Worm (Caenorhabditis elegans) whole organism, L2 larva: ENCODE data around the gene col-12.
A peak's percentile ranks its signal among the peaks of the same experiment; 100 is the strongest.

Source experiments
- C34F6.9 ChIP-seq: fragments of 150-350 bp; optimal IDR thresholded peaks from 2 replicates; lab custom pipeline; 2014; ENCODE audit warnings: missing biosample characterization, missing genetic modification characterization
- R02D3.7 ChIP-seq: fragments of 150-350 bp; optimal IDR thresholded peaks from 2 replicates; lab custom pipeline; 2014; ENCODE audit warnings: missing biosample characterization, missing genetic modification characterization
- Y55F3AM.14 ChIP-seq: fragments of 200-800 bp; sonication (Bioruptor generic); optimal IDR thresholded peaks from 2 replicates; lab custom pipeline; 2018; ENCODE audit warnings: mild to moderate bottlenecking, missing genetic modification characterization, missing compliant biosample characterization
- alr-1 ChIP-seq: fragments of 150-350 bp; optimal IDR thresholded peaks from 2 replicates; lab custom pipeline; 2014; ENCODE audit warnings: missing biosample characterization, missing genetic modification characterization
- blmp-1 ChIP-seq: sonication (generic microtip); optimal IDR thresholded peaks from 2 replicates; lab custom pipeline; 2017; ENCODE audit warnings: missing genetic modification characterization, mild to moderate bottlenecking, missing compliant biosample characterization, antibody characterized with exemption, moderate library complexity; ENCODE audit not compliant: insufficient read depth
- ceh-16 ChIP-seq: fragments of 150-350 bp; optimal IDR thresholded peaks from 2 replicates; lab custom pipeline; 2014; ENCODE audit warnings: missing biosample characterization, missing genetic modification characterization
- ceh-82 ChIP-seq: fragments of 150-350 bp; optimal IDR thresholded peaks from 2 replicates; lab custom pipeline; 2014; ENCODE audit warnings: missing biosample characterization, missing genetic modification characterization
- crh-2 ChIP-seq: sonication (generic microtip); optimal IDR thresholded peaks from 2 replicates; lab custom pipeline; 2017; ENCODE audit warnings: missing biosample characterization, missing genetic modification characterization
- dmd-4 ChIP-seq: sonication (generic microtip); optimal IDR thresholded peaks from 2 replicates; lab custom pipeline; 2017; ENCODE audit warnings: missing biosample characterization, missing genetic modification characterization
- fos-1 ChIP-seq: fragments of 150-350 bp; optimal IDR thresholded peaks from 2 replicates; lab custom pipeline; 2014; ENCODE audit warnings: missing biosample characterization, missing genetic modification characterization
- gmeb-1 ChIP-seq: fragments of 150-350 bp; optimal IDR thresholded peaks from 2 replicates; lab custom pipeline; 2014; ENCODE audit warnings: missing biosample characterization, missing genetic modification characterization
- lin-11 ChIP-seq: fragments of 150-350 bp; sonication (generic microtip); optimal IDR thresholded peaks from 2 replicates; lab custom pipeline; 2014; ENCODE audit warnings: missing biosample characterization, missing genetic modification characterization, inconsistent platforms, mixed read lengths
- lin-13 ChIP-seq: fragments of 150-350 bp; optimal IDR thresholded peaks from 2 replicates; lab custom pipeline; 2014; ENCODE audit warnings: missing biosample characterization, missing genetic modification reagents, missing genetic modification characterization
- lin-39 ChIP-seq: fragments of 150-350 bp; optimal IDR thresholded peaks from 2 replicates; lab custom pipeline; 2014; ENCODE audit warnings: missing biosample characterization, missing genetic modification reagents, missing genetic modification characterization
- mab-5 ChIP-seq: fragments of 150-350 bp; optimal IDR thresholded peaks from 2 replicates; lab custom pipeline; 2014; ENCODE audit warnings: missing biosample characterization, missing genetic modification characterization
- mbf-1 ChIP-seq: sonication (generic microtip); optimal IDR thresholded peaks from 2 replicates; lab custom pipeline; 2017; ENCODE audit warnings: missing biosample characterization, missing genetic modification characterization
- mdl-1 ChIP-seq, 2 experiments: fragments of 150-350 bp in 1 of 2; sonication (generic microtip) in 1 of 2; optimal IDR thresholded peaks; 2 replicates each; lab custom pipeline; 2017; ENCODE audit warnings: missing biosample characterization in 2 of 2, missing genetic modification characterization in 2 of 2
- nhr-10 ChIP-seq: sonication (generic microtip); optimal IDR thresholded peaks from 2 replicates; lab custom pipeline; 2017; ENCODE audit warnings: missing biosample characterization, missing genetic modification characterization
- nhr-12 ChIP-seq: fragments of 150-350 bp; optimal IDR thresholded peaks from 2 replicates; lab custom pipeline; 2014; ENCODE audit warnings: missing biosample characterization, missing genetic modification characterization
- nhr-23 ChIP-seq: fragments of 150-350 bp; optimal IDR thresholded peaks from 2 replicates; lab custom pipeline; 2014; ENCODE audit warnings: missing biosample characterization, missing genetic modification reagents, missing genetic modification characterization
- nhr-25 ChIP-seq: fragments of 150-350 bp; sonication (generic microtip); optimal IDR thresholded peaks from 3 replicates; lab custom pipeline; 2014; ENCODE audit warnings: missing biosample characterization, missing genetic modification characterization
- nhr-6 ChIP-seq: fragments of 150-350 bp; optimal IDR thresholded peaks from 2 replicates; lab custom pipeline; 2014; ENCODE audit warnings: missing biosample characterization, missing genetic modification characterization
- nhr-77 ChIP-seq: fragments of 150-350 bp; optimal IDR thresholded peaks from 2 replicates; lab custom pipeline; 2014; ENCODE audit warnings: missing biosample characterization, missing genetic modification characterization
- peb-1 ChIP-seq: fragments of 150-350 bp; optimal IDR thresholded peaks from 2 replicates; lab custom pipeline; 2014; ENCODE audit warnings: missing biosample characterization, missing genetic modification characterization
- sem-4 ChIP-seq: fragments of 150-350 bp; optimal IDR thresholded peaks from 2 replicates; lab custom pipeline; 2014; ENCODE audit warnings: missing biosample characterization, missing genetic modification reagents, missing genetic modification characterization
- skn-1 ChIP-seq: sonication (generic microtip); optimal IDR thresholded peaks from 2 replicates; lab custom pipeline; 2017; ENCODE audit warnings: missing biosample characterization, missing genetic modification characterization
- sma-3 ChIP-seq: sonication (generic microtip); optimal IDR thresholded peaks from 2 replicates; lab custom pipeline; 2016; ENCODE audit warnings: missing genetic modification reagents, missing genetic modification characterization, missing compliant biosample characterization
- sma-9 ChIP-seq, 2 experiments: fragments of 150-350 bp in 1 of 2; sonication (generic microtip) in 1 of 2; optimal IDR thresholded peaks; 2 replicates each; lab custom pipeline; 2014 to 2016; ENCODE audit warnings: missing genetic modification characterization in 2 of 2, mild to moderate bottlenecking in 1 of 2, missing biosample characterization in 1 of 2, missing compliant biosample characterization in 1 of 2, missing genetic modification reagents in 1 of 2, moderate library complexity in 1 of 2
- snpc-4 ChIP-seq: fragments of 150-350 bp; optimal IDR thresholded peaks from 2 replicates; lab custom pipeline; 2014; ENCODE audit warnings: missing biosample characterization, missing genetic modification characterization
- unc-62 ChIP-seq: fragments of 150-350 bp; optimal IDR thresholded peaks from 2 replicates; lab custom pipeline; 2014; ENCODE audit warnings: missing biosample characterization, missing genetic modification reagents, missing genetic modification characterization
- ztf-11 ChIP-seq: sonication (generic microtip); optimal IDR thresholded peaks from 2 replicates; lab custom pipeline; 2017; ENCODE audit warnings: missing biosample characterization, missing genetic modification characterization
- ztf-4 ChIP-seq: fragments of 150-350 bp; optimal IDR thresholded peaks from 2 replicates; lab custom pipeline; 2014; ENCODE audit warnings: missing biosample characterization, missing genetic modification characterization

Gene col-12

ce11 chrV:10436612-10437011 is 11.6 kb upstream of the col-12 start, which contains the start of gene set-22:
TSS of gene set-22 (plus strand) at chrV:10436912.
- no peak for TF ChIP-seq Y55F3AM.14 (GFP tag; lab: Kevin White, UChicago)
- TF ChIP-seq peb-1, result no peak
- no peak for TF ChIP-seq gmeb-1 (tag; lab: Kevin White, UChicago)
- TF ChIP-seq, all 48 proteins: peak for 0

DNA sequence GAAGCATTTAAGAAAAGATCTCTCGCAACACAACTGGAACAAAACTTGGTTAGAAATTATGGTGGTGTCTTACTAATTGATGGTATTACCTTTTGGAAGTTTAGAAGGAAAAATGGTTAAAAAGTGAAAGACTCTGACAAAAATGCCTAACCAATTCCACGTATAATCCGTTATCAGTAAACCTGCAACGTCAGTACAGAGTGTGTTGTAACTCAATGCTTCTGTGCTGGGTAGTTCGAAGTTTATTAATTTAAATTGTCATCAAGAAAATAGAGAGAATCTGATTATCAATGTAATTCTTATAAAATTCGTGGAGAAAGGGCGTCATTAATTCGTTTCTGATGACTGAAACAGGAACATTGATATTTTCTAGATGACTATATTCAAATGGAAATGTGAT is 10.2 kb upstream of the col-12 start:
- no peak for TF ChIP-seq nhr-12 (tag; lab: Kevin White, UChicago)
- TF ChIP-seq blmp-1, result no peak
- no peak for TF ChIP-seq skn-1 (tag; lab: Kevin White, UChicago)
- peak; percentile 18 for TF ChIP-seq sma-9 (GFP tag; optimal IDR thresholded peaks at IDR 0.05; lab: Kevin White, UChicago)
- no peak for TF ChIP-seq sma-9 (tag; optimal IDR thresholded peaks at IDR 0.05; lab: Kevin White, UChicago)
- TF ChIP-seq lin-11 (tag; lab: Kevin White, UChicago), result no peak
- peak; percentile 70 for TF ChIP-seq fos-1 (tag; lab: Kevin White, UChicago)
- TF ChIP-seq crh-2 (tag; lab: Kevin White, UChicago), result peak; percentile 42
- TF ChIP-seq lin-39 (tag; lab: Kevin White, UChicago), result no peak
- no peak for TF ChIP-seq alr-1 (tag; lab: Kevin White, UChicago)
- TF ChIP-seq peb-1, result no peak
- no peak for TF ChIP-seq unc-62
- TF ChIP-seq mbf-1, result no peak
- no peak for TF ChIP-seq nhr-23 (tag; lab: Kevin White, UChicago)
- no peak for TF ChIP-seq ceh-82 (tag; lab: Kevin White, UChicago)
- no peak for TF ChIP-seq dmd-4 (tag; lab: Kevin White, UChicago)
- no peak for TF ChIP-seq ceh-16 (tag; lab: Kevin White, UChicago)
- TF ChIP-seq sma-3 (GFP tag; lab: Kevin White, UChicago), result no peak
- no peak for TF ChIP-seq mdl-1 (tag; optimal IDR thresholded peaks at IDR 0.05; lab: Kevin White, UChicago)
- TF ChIP-seq mab-5 (tag; lab: Kevin White, UChicago), result no peak

DNA sequence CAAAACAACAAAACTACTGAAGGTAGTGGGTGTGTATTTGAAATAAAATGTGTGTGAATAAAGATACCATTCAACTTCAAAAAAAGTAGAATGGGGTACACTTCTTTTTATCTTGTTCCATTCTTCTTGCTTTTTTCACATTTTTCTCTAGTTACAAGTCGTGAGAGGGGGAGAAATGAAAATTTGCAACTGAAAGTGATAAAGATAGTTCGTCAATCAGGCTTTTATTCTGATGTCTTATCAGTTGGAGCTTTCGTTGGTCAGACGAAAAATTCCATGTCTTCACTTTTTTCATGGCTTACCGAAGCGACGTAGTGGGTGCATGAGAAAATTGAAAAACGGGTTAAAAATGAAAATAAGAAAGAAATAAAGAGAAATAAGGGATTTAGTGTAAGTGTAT is 8.7 kb upstream of the col-12 start, which contains the start of gene Y32F6A.4:
Gene Y32F6A.4 (minus strand): TSS at position 347 of the 400 bp plus-strand sequence.
- TF ChIP-seq gmeb-1 (tag; lab: Kevin White, UChicago) (peak; percentile 8), crh-2 (tag; lab: Kevin White, UChicago) (peak; percentile 2), sem-4 (no peak), fos-1 (tag; lab: Kevin White, UChicago) (peak; percentile 51)

ce11 chrV:10432607-10433006 is 7.6 kb upstream of the col-12 start:
- TF ChIP-seq sma-9 (GFP tag; optimal IDR thresholded peaks at IDR 0.05; lab: Kevin White, UChicago) (peak; percentile 9), sma-9 (tag; optimal IDR thresholded peaks at IDR 0.05; lab: Kevin White, UChicago) (no peak), ztf-4 (tag; lab: Kevin White, UChicago) (no peak), skn-1 (tag; lab: Kevin White, UChicago) (peak; percentile 20), gmeb-1 (tag; lab: Kevin White, UChicago) (peak; percentile 25), nhr-10 (no peak), fos-1 (tag; lab: Kevin White, UChicago) (peak; percentile 90), crh-2 (tag; lab: Kevin White, UChicago) (peak; percentile 24)

ce11 chrV:10428608-10429007 is 3.6 kb upstream of the col-12 start, which contains the start of gene tag-314:
TSS of gene tag-314 (minus strand) at chrV:10428708.
- TF ChIP-seq peb-1 (no peak), mab-5 (tag; lab: Kevin White, UChicago) (no peak), dmd-4 (tag; lab: Kevin White, UChicago) (no peak), nhr-6 (tag; lab: Kevin White, UChicago) (no peak), gmeb-1 (tag; lab: Kevin White, UChicago) (no peak), nhr-77 (no peak), ztf-11 (tag; lab: Kevin White, UChicago) (no peak), lin-11 (tag; lab: Kevin White, UChicago) (no peak)

DNA sequence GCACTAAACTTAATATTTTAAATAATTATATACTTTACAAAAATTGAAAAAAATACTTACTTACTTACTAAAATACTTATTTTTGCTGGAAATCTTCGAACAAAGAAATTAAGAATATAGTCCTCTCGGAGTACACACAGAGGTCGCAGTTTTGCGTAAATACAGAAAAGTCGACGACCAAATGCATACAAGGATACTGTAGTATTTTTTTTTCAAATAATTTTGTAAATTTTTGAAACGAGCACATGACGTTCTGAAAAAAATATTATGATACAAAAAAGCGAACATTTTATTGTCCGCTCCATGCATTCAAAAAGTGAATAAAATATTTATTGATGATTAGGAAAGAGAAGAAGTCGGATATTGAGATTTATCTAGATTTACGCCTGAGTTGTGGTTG is 1.3 kb upstream of the col-12 start, which contains the start of gene apc-10:
Gene apc-10 (minus strand): TSS at position 101 of the 400 bp plus-strand sequence.
- TF ChIP-seq R02D3.7 (tag; lab: Kevin White, UChicago), result no peak

- no peak for TF ChIP-seq C34F6.9 (tag; lab: Kevin White, UChicago)
- TF ChIP-seq crh-2 (tag; lab: Kevin White, UChicago), result no peak
- TF ChIP-seq nhr-25 (tag; lab: Kevin White, UChicago), result peak; percentile 76
- no peak for TF ChIP-seq unc-62
- peak; percentile 25 for TF ChIP-seq blmp-1
- no peak for TF ChIP-seq skn-1 (tag; lab: Kevin White, UChicago)
- peak; percentile 16 for TF ChIP-seq sma-3 (GFP tag; lab: Kevin White, UChicago)
- TF ChIP-seq ztf-11 (tag; lab: Kevin White, UChicago), result no peak
- TF ChIP-seq snpc-4, result no peak
- no peak for TF ChIP-seq nhr-6 (tag; lab: Kevin White, UChicago)
- TF ChIP-seq lin-13, result no peak
These were observed 1.5 kb downstream of the col-12 start for ce11 chrV:10423511-10423910.
